Worm (Caenorhabditis elegans) whole organism, L1 larva: Measurements from ENCODE around the gene nlp-76.

Experiments used
- C04F5.9 ChIP-seq: sonication (generic microtip); optimal IDR thresholded peaks from 2 replicates; lab custom pipeline; 2016; ENCODE audit warnings: missing genetic modification characterization, missing compliant biosample characterization
- C34B4.2 ChIP-seq: sonication (generic microtip); optimal IDR thresholded peaks from 2 replicates; lab custom pipeline; 2017; ENCODE audit warnings: mild to moderate bottlenecking, missing genetic modification characterization, missing compliant biosample characterization
- F16B12.6 ChIP-seq: fragments of 150-350 bp; optimal IDR thresholded peaks from 2 replicates; lab custom pipeline; 2014; ENCODE audit warnings: missing biosample characterization, missing genetic modification characterization
- alr-1 ChIP-seq: fragments of 200-800 bp; sonication (Bioruptor generic); optimal IDR thresholded peaks from 2 replicates; lab custom pipeline; 2018; ENCODE audit warnings: borderline replicate concordance, mild to moderate bottlenecking, missing genetic modification characterization, missing compliant biosample characterization
- aly-2 ChIP-seq: fragments of 150-350 bp; optimal IDR thresholded peaks from 2 replicates; lab custom pipeline; 2014; ENCODE audit warnings: missing biosample characterization, missing genetic modification characterization
- ama-1 ChIP-seq: fragments of 150-350 bp; optimal IDR thresholded peaks from 2 replicates; lab custom pipeline; 2014
- blmp-1 ChIP-seq: fragments of 150-350 bp; optimal IDR thresholded peaks from 2 replicates; lab custom pipeline; 2014; ENCODE audit warnings: missing biosample characterization, missing genetic modification characterization
- ceh-82 ChIP-seq, 3 experiments: fragments of 150-350 bp in 1 of 3; sonication (generic microtip) in 2 of 3; optimal IDR thresholded peaks; 2 replicates each; lab custom pipeline; 2014 to 2017; ENCODE audit warnings: missing biosample characterization in 3 of 3, missing genetic modification characterization in 3 of 3
- ceh-88 ChIP-seq: fragments of 200-800 bp; sonication (Bioruptor generic); IDR thresholded peaks from 2 replicates; pipeline ENCODE4 v1.3.6; 2022; ENCODE audit warnings: missing genetic modification characterization, missing compliant biosample characterization
- ces-1 ChIP-seq: fragments of 150-350 bp; optimal IDR thresholded peaks from 2 replicates; lab custom pipeline; 2014; ENCODE audit warnings: missing biosample characterization, missing genetic modification reagents, missing genetic modification characterization
- egl-13 ChIP-seq: sonication (generic microtip); optimal IDR thresholded peaks from 2 replicates; lab custom pipeline; 2016; ENCODE audit warnings: missing genotype, missing genetic modification reagents, missing genetic modification characterization, missing compliant biosample characterization
- elt-3 ChIP-seq, 6 experiments: fragments of 150-350 bp in 1 of 6; sonication (generic microtip); optimal IDR thresholded peaks; 2 replicates each; lab custom pipeline; 2017 to 2018; ENCODE audit warnings: missing biosample characterization in 6 of 6, missing genetic modification characterization in 6 of 6, inconsistent platforms in 1 of 6
- fkh-4 ChIP-seq: sonication (generic microtip); optimal IDR thresholded peaks from 2 replicates; lab custom pipeline; 2016; ENCODE audit warnings: missing compliant biosample characterization, missing genetic modification characterization, borderline replicate concordance
- irx-1 ChIP-seq: sonication (generic microtip); optimal IDR thresholded peaks from 2 replicates; lab custom pipeline; 2016; ENCODE audit warnings: missing genetic modification characterization, missing compliant biosample characterization
- lin-14 ChIP-seq: fragments of 200-800 bp; sonication (Bioruptor generic); optimal IDR thresholded peaks from 2 replicates; lab custom pipeline; 2018; ENCODE audit warnings: mild to moderate bottlenecking, missing genetic modification characterization, moderate library complexity, missing compliant biosample characterization
- lin-15B ChIP-seq: fragments of 150-350 bp; sonication (generic microtip); optimal IDR thresholded peaks from 3 replicates; lab custom pipeline; 2014; ENCODE audit warnings: missing biosample characterization, missing genetic modification characterization
- lin-39 ChIP-seq: fragments of 150-350 bp; optimal IDR thresholded peaks from 2 replicates; lab custom pipeline; 2014; ENCODE audit warnings: missing biosample characterization, missing genetic modification reagents, missing genetic modification characterization
- mab-9 ChIP-seq: fragments of 200-800 bp; sonication (Bioruptor generic); IDR thresholded peaks from 2 replicates; pipeline ENCODE4 v1.3.6; 2022; ENCODE audit warnings: missing genetic modification reagents, missing genetic modification characterization, missing compliant biosample characterization
- mep-1 ChIP-seq: fragments of 150-350 bp; optimal IDR thresholded peaks from 2 replicates; lab custom pipeline; 2014; ENCODE audit warnings: missing biosample characterization, missing genetic modification characterization
- nhr-11 ChIP-seq: fragments of 150-350 bp; optimal IDR thresholded peaks from 2 replicates; lab custom pipeline; 2014; ENCODE audit warnings: missing biosample characterization, missing genetic modification characterization
- nhr-12 ChIP-seq: sonication (generic microtip); optimal IDR thresholded peaks from 2 replicates; lab custom pipeline; 2017; ENCODE audit warnings: missing biosample characterization, missing genetic modification characterization
- nhr-19 ChIP-seq: fragments of 200-800 bp; sonication (Bioruptor generic); conservative IDR thresholded peaks from 2 replicates; pipeline ENCODE4 v1.3.6; 2022; ENCODE audit warnings: missing genetic modification characterization, missing compliant biosample characterization
- nhr-76 ChIP-seq: sonication (generic microtip); optimal IDR thresholded peaks from 2 replicates; lab custom pipeline; 2017; ENCODE audit warnings: missing biosample characterization, missing genetic modification characterization
- nhr-84 ChIP-seq: sonication (generic microtip); optimal IDR thresholded peaks from 2 replicates; lab custom pipeline; 2017; ENCODE audit warnings: missing biosample characterization, missing genetic modification characterization
- nhr-85 ChIP-seq: sonication (generic microtip); peaks from one replicate; lab custom pipeline; 2016; ENCODE audit warnings: missing genetic modification characterization, inconsistent platforms, missing compliant biosample characterization
- nhr-90 ChIP-seq: sonication (generic microtip); optimal IDR thresholded peaks from 2 replicates; lab custom pipeline; 2016; ENCODE audit warnings: mild to moderate bottlenecking, missing genetic modification characterization, missing compliant biosample characterization; ENCODE audit not compliant: poor library complexity
- pax-3 ChIP-seq: fragments of 200-800 bp; sonication (Bioruptor generic); optimal IDR thresholded peaks from 2 replicates; lab custom pipeline; 2018; ENCODE audit warnings: mild to moderate bottlenecking, missing genetic modification characterization, moderate library complexity, missing compliant biosample characterization
- snpc-4 ChIP-seq: fragments of 150-350 bp; optimal IDR thresholded peaks from 2 replicates; lab custom pipeline; 2014; ENCODE audit warnings: missing biosample characterization, missing genetic modification characterization
- snu-23 ChIP-seq: sonication (generic microtip); optimal IDR thresholded peaks from 2 replicates; lab custom pipeline; 2016; ENCODE audit warnings: missing genetic modification characterization, missing compliant biosample characterization
- swsn-7 ChIP-seq: sonication (generic microtip); optimal IDR thresholded peaks from 2 replicates; lab custom pipeline; 2016; ENCODE audit warnings: missing genetic modification characterization, missing compliant biosample characterization
- tbx-2 ChIP-seq: sonication (generic microtip); optimal IDR thresholded peaks from 2 replicates; lab custom pipeline; 2016; ENCODE audit warnings: missing genetic modification characterization, missing compliant biosample characterization
- unc-130 ChIP-seq: fragments of 150-350 bp; optimal IDR thresholded peaks from 2 replicates; lab custom pipeline; 2017; ENCODE audit warnings: missing biosample characterization, missing genetic modification characterization, inconsistent platforms
- unc-30 ChIP-seq: sonication (generic microtip); optimal IDR thresholded peaks from 2 replicates; lab custom pipeline; 2017; ENCODE audit warnings: missing biosample characterization, missing genetic modification characterization
- unc-86 ChIP-seq: sonication (generic microtip); optimal IDR thresholded peaks from 2 replicates; lab custom pipeline; 2016; ENCODE audit warnings: missing genetic modification characterization, missing compliant biosample characterization
- unc-98 ChIP-seq: fragments of 200-800 bp; sonication (Bioruptor generic); IDR thresholded peaks from 2 replicates; pipeline ENCODE4 v1.3.6; 2022; ENCODE audit warnings: missing genetic modification characterization, missing compliant biosample characterization
- zag-1 ChIP-seq: fragments of 150-350 bp; optimal IDR thresholded peaks from 2 replicates; lab custom pipeline; 2014; ENCODE audit warnings: missing biosample characterization, missing genetic modification characterization
- ztf-11 ChIP-seq, 2 experiments: sonication (generic microtip); optimal IDR thresholded peaks; 2 replicates each; lab custom pipeline; 2016 to 2017; ENCODE audit warnings: missing genetic modification characterization in 2 of 2, missing biosample characterization in 1 of 2, missing compliant biosample characterization in 1 of 2

Gene nlp-76

DNA sequence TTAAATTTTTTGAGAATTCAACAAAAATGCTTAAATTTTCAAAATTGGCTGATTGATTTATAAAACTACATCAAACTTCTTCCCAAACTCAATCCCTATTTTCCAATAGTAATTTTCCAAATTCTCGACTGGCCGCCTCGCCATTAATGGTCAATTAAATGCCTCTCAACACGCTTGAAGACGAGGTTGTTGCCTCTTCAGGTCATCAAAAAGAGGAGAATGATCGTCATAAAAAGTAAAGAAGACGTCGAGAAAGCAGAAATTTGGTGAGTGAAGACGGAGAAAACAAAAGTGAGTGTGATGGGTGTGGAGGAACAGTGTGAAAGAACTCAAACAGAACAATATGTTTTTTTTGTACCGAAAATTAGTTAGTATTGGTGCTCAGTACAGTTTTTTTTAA is 22.7 kb downstream of the nlp-76 start:
- TF ChIP-seq nhr-90 (tag; lab: Kevin White, UChicago): no peak
- no peak for TF ChIP-seq lin-39 (tag; lab: Kevin White, UChicago)
- TF ChIP-seq swsn-7 (tag; lab: Kevin White, UChicago): no peak
- peak; percentile 76 for TF ChIP-seq nhr-85 (tag; lab: Kevin White, UChicago)
- peak; percentile 55 for TF ChIP-seq lin-14 (GFP tag; lab: Kevin White, UChicago)
- peak; percentile 90 for TF ChIP-seq blmp-1 (tag; lab: Kevin White, UChicago)
- TF ChIP-seq, all 84 proteins: peak for 3

DNA sequence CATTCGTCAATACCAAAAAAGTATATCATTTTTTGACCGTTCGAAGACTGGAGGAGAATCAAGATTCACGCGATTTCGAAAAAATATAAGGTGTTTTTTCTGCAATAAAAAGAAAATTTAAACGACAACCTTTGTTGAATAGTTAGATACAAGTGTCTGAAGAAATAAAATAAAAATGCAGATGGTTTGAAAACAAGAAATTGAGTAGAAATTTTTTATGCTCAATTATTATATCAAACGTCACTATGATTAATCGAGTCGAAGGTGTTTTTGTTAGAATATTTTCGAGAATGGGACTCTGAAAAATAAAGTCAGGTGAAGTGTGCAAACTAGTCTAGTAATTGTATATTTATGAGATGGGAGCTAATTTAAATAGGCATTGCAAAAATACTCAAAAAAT is 23.2 kb downstream of the nlp-76 start, which contains the start of gene R09A8.5:
Gene R09A8.5 (minus strand): TSS at position 101 of the 400 bp plus-strand sequence.
- no peak for TF ChIP-seq elt-3 (tag; optimal IDR thresholded peaks at IDR 0.05; lab: Kevin White, UChicago)
- TF ChIP-seq unc-30 (tag; lab: Kevin White, UChicago): no peak
- TF ChIP-seq tbx-2 (tag; lab: Kevin White, UChicago): no peak
- no peak for TF ChIP-seq C04F5.9 (tag; lab: Kevin White, UChicago)
- TF ChIP-seq nhr-76: no peak
- no peak for TF ChIP-seq C34B4.2 (tag; lab: Kevin White, UChicago)
- no peak for TF ChIP-seq aly-2 (tag; lab: Kevin White, UChicago)
- no peak for TF ChIP-seq mep-1 (tag; lab: Kevin White, UChicago)
- TF ChIP-seq nhr-11 (tag; lab: Kevin White, UChicago): no peak
- TF ChIP-seq unc-86 (tag; lab: Kevin White, UChicago): no peak
- no peak for TF ChIP-seq mab-9 (GFP tag; lab: Robert Waterston, UW)
- no peak for TF ChIP-seq unc-98

DNA sequence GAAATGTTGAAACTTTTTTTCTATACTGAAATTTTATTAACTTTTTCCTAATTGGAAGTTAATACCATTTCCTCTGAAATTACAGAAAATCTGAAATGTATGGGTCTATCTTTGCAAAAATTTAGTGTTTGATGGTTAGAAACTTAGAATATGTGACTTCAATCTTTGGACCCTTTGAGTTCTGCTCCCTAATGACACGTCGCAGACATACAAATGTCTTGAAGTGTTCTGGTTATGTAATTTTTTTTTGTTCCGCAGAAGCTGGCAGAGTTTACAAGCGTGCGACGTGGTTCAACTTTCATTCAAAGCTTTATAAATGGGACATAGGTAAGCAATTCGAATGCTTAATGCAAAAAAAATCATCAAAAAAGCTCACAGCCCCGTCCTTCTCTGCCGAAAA is 25.7 kb downstream of the nlp-76 start:
- no peak for TF ChIP-seq ama-1 (lab: Kevin White, UChicago)
- no peak for TF ChIP-seq nhr-76
- no peak for TF ChIP-seq nhr-12 (tag; lab: Kevin White, UChicago)
- no peak for TF ChIP-seq F16B12.6 (tag; lab: Kevin White, UChicago)
- TF ChIP-seq ztf-11 (tag; optimal IDR thresholded peaks at IDR 0.05; lab: Kevin White, UChicago): no peak
- TF ChIP-seq snpc-4 (tag; lab: Kevin White, UChicago): no peak
- no peak for TF ChIP-seq C04F5.9 (tag; lab: Kevin White, UChicago)
- no peak for TF ChIP-seq irx-1 (tag; lab: Kevin White, UChicago)
- TF ChIP-seq ceh-82 (tag; optimal IDR thresholded peaks at IDR 0.05; lab: Kevin White, UChicago): no peak
- no peak for TF ChIP-seq pax-3 (tag; lab: Kevin White, UChicago)
- no peak for TF ChIP-seq ces-1 (GFP tag; lab: Kevin White, UChicago)
- TF ChIP-seq ceh-88 (GFP tag; lab: Robert Waterston, UW): no peak

DNA sequence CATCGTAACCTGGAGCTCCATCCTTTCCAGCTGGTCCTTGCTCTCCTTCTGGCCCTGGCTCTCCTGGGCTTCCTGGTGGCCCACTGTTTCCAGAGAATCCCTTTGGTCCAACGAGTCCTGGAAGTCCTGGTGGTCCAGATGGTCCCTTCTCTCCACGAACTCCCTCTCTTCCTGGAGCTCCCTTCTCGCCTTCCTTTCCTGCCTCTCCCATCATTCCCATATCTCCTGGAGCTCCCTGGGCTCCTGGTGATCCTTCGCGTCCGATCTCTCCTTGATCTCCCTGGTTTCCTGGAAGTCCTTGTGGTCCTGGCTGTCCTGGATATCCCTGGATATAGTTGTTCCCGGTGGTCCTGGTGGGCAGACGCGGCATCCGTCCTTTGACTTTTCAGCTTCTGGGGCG is 27.5 kb downstream of the nlp-76 start:
- TF ChIP-seq snu-23 (no peak), lin-15B (tag; lab: Kevin White, UChicago) (no peak), C34B4.2 (tag; lab: Kevin White, UChicago) (no peak), mab-9 (GFP tag; lab: Robert Waterston, UW) (no peak), nhr-19 (GFP tag; lab: Robert Waterston, UW) (no peak), ama-1 (lab: Kevin White, UChicago) (no peak), egl-13 (tag; lab: Kevin White, UChicago) (no peak), alr-1 (tag; lab: Kevin White, UChicago) (no peak), zag-1 (tag; lab: Kevin White, UChicago) (no peak), unc-130 (tag; lab: Kevin White, UChicago) (no peak), pax-3 (tag; lab: Kevin White, UChicago) (no peak), nhr-84 (tag; lab: Kevin White, UChicago) (no peak), fkh-4 (tag; lab: Kevin White, UChicago) (no peak)
- TF ChIP-seq, all 84 proteins: peak for 0
